Worm (Caenorhabditis elegans): ENCODE measurements around the gene ptr-4.

ptr-4 gene

DNA sequence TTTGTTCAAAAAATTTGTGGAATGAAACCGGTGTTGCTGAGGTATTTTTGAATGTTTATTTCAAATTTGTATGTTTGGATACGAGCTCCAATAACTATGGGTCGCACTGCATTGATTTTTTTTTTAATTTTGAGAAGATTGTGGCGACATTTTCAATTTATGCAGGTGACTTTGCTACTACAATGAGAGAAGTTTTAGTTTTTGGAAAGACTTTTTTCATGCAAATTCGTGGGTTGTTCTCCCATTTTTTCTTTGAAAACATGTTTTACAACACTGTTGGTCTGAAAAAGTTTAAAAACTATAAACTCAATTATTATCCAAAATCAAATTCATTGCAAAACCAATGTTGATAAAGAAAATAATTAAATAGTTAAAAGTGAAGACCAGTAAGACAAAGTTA, 22.9 kb upstream of the ptr-4 start (continued):
- no peak for TF ChIP-seq zip-11 (GFP tag; IDR thresholded peaks at IDR 0.05)
- TF ChIP-seq Y5F2A.4 (GFP tag; optimal IDR thresholded peaks at IDR 0.05), result no peak
- no peak for TF ChIP-seq lin-29 (GFP tag; IDR thresholded peaks at IDR 0.05)
- TF ChIP-seq hmg-1.1 (GFP tag; IDR thresholded peaks at IDR 0.05), result no peak
- TF ChIP-seq cey-2 (tag; optimal IDR thresholded peaks at IDR 0.05; ENCODE audit: borderline replicate concordance, insufficient read depth), result no peak
- no peak for TF ChIP-seq ztf-11 (tag; optimal IDR thresholded peaks at IDR 0.05)
- TF ChIP-seq F44E2.7 (GFP tag; IDR thresholded peaks at IDR 0.05), result no peak
- no peak for TF ChIP-seq aly-2 (tag; optimal IDR thresholded peaks at IDR 0.05)
- 0 out of 2 replicates have a peak, but pooled peaks have one; percentile 16 for TF ChIP-seq lin-1 (GFP tag; IDR thresholded peaks at IDR 0.05)
- no peak for TF ChIP-seq skn-1 (tag; optimal IDR thresholded peaks at IDR 0.05)
- TF ChIP-seq ztf-7 (tag; optimal IDR thresholded peaks at IDR 0.05), result no peak
- no peak for TF ChIP-seq dpl-1 (GFP tag; optimal IDR thresholded peaks at IDR 0.05)
- TF ChIP-seq mep-1 (tag; optimal IDR thresholded peaks at IDR 0.05), result peak; percentile 87
- TF ChIP-seq fos-1 (tag; optimal IDR thresholded peaks at IDR 0.05), result no peak
- TF ChIP-seq nhr-42 (GFP tag; IDR thresholded peaks at IDR 0.05), result no peak
- peak; percentile 59 for TF ChIP-seq mes-2 (tag; optimal IDR thresholded peaks at IDR 0.05; ENCODE audit: poor library complexity, severe bottlenecking)
- TF ChIP-seq mdt-29 (GFP tag; IDR thresholded peaks at IDR 0.05), result no peak

DNA sequence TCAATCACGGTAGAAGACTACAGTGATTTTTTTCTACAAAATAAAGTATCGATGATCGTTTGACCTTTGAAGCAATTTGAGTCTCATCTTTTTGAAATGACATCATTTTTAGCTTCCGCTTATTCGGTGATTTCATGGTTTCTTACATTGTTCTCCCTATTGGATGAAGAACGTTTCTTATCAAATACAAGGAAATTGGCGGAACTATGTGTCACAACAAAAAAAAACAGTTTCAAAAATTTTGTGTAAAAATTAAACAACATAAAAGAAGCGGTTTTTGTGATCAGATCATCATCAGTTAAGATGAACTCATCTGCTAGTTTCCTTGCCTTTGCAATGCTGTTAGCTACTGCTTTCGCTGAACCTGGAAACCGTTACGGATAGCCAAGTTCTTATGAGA, 21.9 kb upstream of the ptr-4 start, which contains the start of gene C45B2.8:
Gene C45B2.8, plus strand, starts transcription at position 301 of the 400 bp plus-strand sequence.
- TF ChIP-seq lin-1 (GFP tag; IDR thresholded peaks at IDR 0.05) (no peak), spr-3 (GFP tag; optimal IDR thresholded peaks at IDR 0.05) (no peak), egl-43 (GFP tag; IDR thresholded peaks at IDR 0.05) (no peak), tag-97 (GFP tag; IDR thresholded peaks at IDR 0.05) (no peak), daf-12 (tag; optimal IDR thresholded peaks at IDR 0.05) (no peak)

DNA sequence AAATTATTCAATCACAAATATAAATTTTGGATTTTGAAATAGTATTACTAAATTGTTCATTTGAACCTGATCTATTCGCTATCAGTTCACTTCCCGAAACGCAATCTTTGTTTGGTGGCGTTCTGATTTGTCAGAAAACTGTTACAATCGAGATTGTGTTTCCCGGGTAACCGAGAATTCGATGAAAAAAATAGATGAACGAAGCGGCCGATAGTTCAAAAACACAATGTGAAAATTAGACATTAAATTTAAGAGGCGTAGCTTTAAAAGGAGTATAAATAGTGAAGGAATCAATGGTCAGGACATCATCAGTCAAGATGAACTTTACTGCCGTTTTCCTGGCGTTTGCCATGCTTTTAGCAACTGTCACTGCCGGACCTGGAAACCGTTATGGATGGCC, 20.0 kb upstream of the ptr-4 start, which contains the start of gene C45B2.1:
Gene C45B2.1, plus strand, starts transcription at position 301 of the 400 bp plus-strand sequence.
- TF ChIP-seq dve-1 (tag; optimal IDR thresholded peaks at IDR 0.05; ENCODE audit: insufficient read depth), result no peak
- TF ChIP-seq nhr-42 (GFP tag; IDR thresholded peaks at IDR 0.05), result no peak
- TF ChIP-seq nhr-77 (tag; optimal IDR thresholded peaks at IDR 0.05), result no peak
- TF ChIP-seq spr-1 (tag; optimal IDR thresholded peaks at IDR 0.05), result no peak
- no peak for TF ChIP-seq hlh-11 (tag; optimal IDR thresholded peaks at IDR 0.05)
- TF ChIP-seq egl-43 (GFP tag; IDR thresholded peaks at IDR 0.05), result no peak
- no peak for TF ChIP-seq rbr-2 (tag; optimal IDR thresholded peaks at IDR 0.05)
- TF ChIP-seq F26F4.8 (GFP tag; conservative IDR thresholded peaks at IDR 0.05), result no peak
- TF ChIP-seq hlh-30 (tag; optimal IDR thresholded peaks at IDR 0.05; ENCODE audit: insufficient read depth), result no peak
- TF ChIP-seq nhr-237 (tag; optimal IDR thresholded peaks at IDR 0.05), result no peak
- no peak for TF ChIP-seq vab-7 (GFP tag; IDR thresholded peaks at IDR 0.05)
- TF ChIP-seq nhr-25 (tag; optimal IDR thresholded peaks at IDR 0.05; ENCODE audit: borderline replicate concordance, insufficient read depth), result no peak
- no peak for TF ChIP-seq mdl-1 (tag; optimal IDR thresholded peaks at IDR 0.05)
- TF ChIP-seq mxl-3 (GFP tag; optimal IDR thresholded peaks at IDR 0.05), result no peak
- no peak for TF ChIP-seq ceh-20 (GFP tag; IDR thresholded peaks at IDR 0.05)
- no peak for TF ChIP-seq lin-29 (GFP tag; IDR thresholded peaks at IDR 0.05)
- TF ChIP-seq daf-8 (GFP tag; IDR thresholded peaks at IDR 0.05), result no peak
- no peak for TF ChIP-seq madf-5 (GFP tag; IDR thresholded peaks at IDR 0.05)
- TF ChIP-seq tag-97 (GFP tag; IDR thresholded peaks at IDR 0.05), result no peak
- no peak for TF ChIP-seq hif-1 (tag; optimal IDR thresholded peaks at IDR 0.05)
